Worm (Caenorhabditis elegans) whole organism, midembryonic: ENCODE results near the gene popl-1.

Experiments used
- T22C8.4 ChIP-seq: fragments of 200-800 bp; sonication (Bioruptor generic); IDR thresholded peaks from 2 replicates; pipeline ENCODE4 v1.3.6; 2022; ENCODE audit warnings: missing genetic modification characterization, missing compliant biosample characterization
- cog-1 ChIP-seq: sonication (generic microtip); optimal IDR thresholded peaks from 2 replicates; lab custom pipeline; 2016; ENCODE audit warnings: missing genetic modification characterization, missing compliant biosample characterization
- flt-1 ChIP-seq: fragments of 200-800 bp; sonication (Bioruptor generic); IDR thresholded peaks from 2 replicates; pipeline ENCODE4 v1.3.6; 2022; ENCODE audit warnings: missing genetic modification characterization, missing compliant biosample characterization
- ref-1 ChIP-seq: fragments of 200-800 bp; sonication (Bioruptor generic); conservative IDR thresholded peaks from 2 replicates; pipeline ENCODE4 v1.3.6; 2022; ENCODE audit warnings: missing genetic modification reagents, missing genetic modification characterization, missing compliant biosample characterization

ce11 chrIII:6399424-6399823, 31.3 kb downstream of the popl-1 start:
- no peak for TF ChIP-seq flt-1
- no peak for TF ChIP-seq ref-1 (GFP tag; lab: Robert Waterston, UW)
- TF ChIP-seq T22C8.4 (GFP tag; lab: Robert Waterston, UW), result no peak
- TF ChIP-seq cog-1 (tag; lab: Kevin White, UChicago), result no peak
